Fruit fly (Drosophila melanogaster) whole organism, embryonic: ENCODE measurements around the gene ND-B16.6.

Experiments
- Antp ChIP-seq: fragments of 200-800 bp; sonication (Bioruptor generic); optimal IDR thresholded peaks from 3 replicates; lab custom pipeline; 2016; ENCODE audit warnings: missing biosample characterization, missing genetic modification characterization
- CG10431 ChIP-seq: fragments of 200-800 bp; sonication (Bioruptor generic); optimal IDR thresholded peaks from 3 replicates; lab custom pipeline; 2018; ENCODE audit warnings: missing biosample characterization, mild to moderate bottlenecking, missing genetic modification characterization
- CG10565 ChIP-seq: fragments of 200-800 bp; sonication (Bioruptor generic); optimal IDR thresholded peaks from 3 replicates; lab custom pipeline; 2016; ENCODE audit warnings: missing biosample characterization, mild to moderate bottlenecking, missing genetic modification characterization
- CG11085 ChIP-seq: fragments of 200-800 bp; sonication (Bioruptor generic); IDR thresholded peaks from 2 replicates; pipeline ENCODE4 v1.3.6; 2022; ENCODE audit warnings: missing biosample characterization, missing genetic modification characterization
- CG11560 ChIP-seq: fragments of 200-800 bp; sonication (Bioruptor generic); IDR thresholded peaks from 3 replicates; pipeline ENCODE4 v1.3.6; 2022; ENCODE audit warnings: missing biosample characterization, missing genetic modification characterization
- CG14014 ChIP-seq: fragments of 200-800 bp; sonication (Bioruptor generic); IDR thresholded peaks from 2 replicates; pipeline ENCODE4 v1.3.6; 2022; ENCODE audit warnings: missing biosample characterization, missing genetic modification characterization
- CG14667 ChIP-seq: fragments of 200-800 bp; sonication (Bioruptor generic); IDR thresholded peaks from 2 replicates; pipeline ENCODE4 v1.3.6; 2022; ENCODE audit warnings: missing biosample characterization, missing genetic modification characterization
- CG14710 ChIP-seq: fragments of 200-800 bp; sonication (Bioruptor generic); optimal IDR thresholded peaks from 3 replicates; lab custom pipeline; 2019; ENCODE audit warnings: missing biosample characterization, mild to moderate bottlenecking, missing genetic modification characterization, moderate library complexity
- CG1529 ChIP-seq: fragments of 200-800 bp; sonication (Bioruptor generic); optimal IDR thresholded peaks from 3 replicates; lab custom pipeline; 2018; ENCODE audit warnings: missing biosample characterization, missing genetic modification characterization
- CG15601 ChIP-seq: fragments of 200-800 bp; sonication (Bioruptor generic); optimal IDR thresholded peaks from 3 replicates; lab custom pipeline; 2019; ENCODE audit warnings: missing biosample characterization, mild to moderate bottlenecking, missing genetic modification characterization, moderate library complexity
- CG1603 ChIP-seq: fragments of 200-800 bp; sonication (Bioruptor generic); optimal IDR thresholded peaks from 2 replicates; lab custom pipeline; 2019; ENCODE audit warnings: missing biosample characterization, mild to moderate bottlenecking, missing genetic modification characterization, moderate library complexity
- CG17361 ChIP-seq: fragments of 200-800 bp; sonication (Bioruptor generic); IDR thresholded peaks from 3 replicates; pipeline ENCODE4 v1.3.6; 2022; ENCODE audit warnings: missing biosample characterization, missing genetic modification characterization
- CG17568 ChIP-seq: fragments of 200-800 bp; sonication (Bioruptor generic); optimal IDR thresholded peaks from 2 replicates; lab custom pipeline; 2018; ENCODE audit warnings: missing biosample characterization, mild to moderate bottlenecking, missing genetic modification characterization, moderate library complexity
- CG32532 ChIP-seq: fragments of 200-800 bp; sonication (Bioruptor generic); IDR thresholded peaks from 2 replicates; pipeline ENCODE4 v1.3.6; 2022; ENCODE audit warnings: missing biosample characterization, missing genetic modification characterization
- CG34224 ChIP-seq: fragments of 200-800 bp; sonication (Bioruptor generic); IDR thresholded peaks from 3 replicates; pipeline ENCODE4 v1.3.6; 2022; ENCODE audit warnings: missing biosample characterization, missing genetic modification characterization; ENCODE audit not compliant: partially characterized antibody
- CG8089 ChIP-seq: fragments of 200-800 bp; sonication (Bioruptor generic); optimal IDR thresholded peaks from 3 replicates; lab custom pipeline; 2016; ENCODE audit warnings: missing biosample characterization, missing genetic modification characterization
- CG9215 ChIP-seq: fragments of 200-800 bp; sonication (Bioruptor generic); IDR thresholded peaks from 2 replicates; pipeline ENCODE4 v1.3.6; 2022; ENCODE audit warnings: missing biosample characterization, missing genetic modification characterization
- CG9932 ChIP-seq: fragments of 200-800 bp; sonication (Bioruptor generic); IDR thresholded peaks from 2 replicates; pipeline ENCODE4 v1.3.6; 2022; ENCODE audit warnings: missing biosample characterization, missing genetic modification characterization
- Dek ChIP-seq: fragments of 200-800 bp; sonication (Bioruptor generic); optimal IDR thresholded peaks from 3 replicates; lab custom pipeline; 2019; ENCODE audit warnings: missing biosample characterization, mild to moderate bottlenecking, missing genetic modification characterization, moderate library complexity
- Dip3 ChIP-seq: fragments of 200-800 bp; sonication (Bioruptor generic); optimal IDR thresholded peaks from 3 replicates; lab custom pipeline; 2016; ENCODE audit warnings: missing biosample characterization, missing genetic modification characterization
- Elba2 ChIP-seq: fragments of 200-800 bp; sonication (Bioruptor generic); optimal IDR thresholded peaks from 3 replicates; lab custom pipeline; 2016; ENCODE audit warnings: missing biosample characterization, missing genetic modification characterization
- Fer2 ChIP-seq: fragments of 200-800 bp; sonication (Bioruptor generic); optimal IDR thresholded peaks from 2 replicates; lab custom pipeline; 2018; ENCODE audit warnings: missing biosample characterization, mild to moderate bottlenecking, missing genetic modification characterization, moderate library complexity
- H2.0 ChIP-seq: fragments of 200-800 bp; sonication (Bioruptor generic); IDR thresholded peaks from 2 replicates; pipeline ENCODE4 v1.3.6; 2022; ENCODE audit warnings: missing biosample characterization, missing genetic modification characterization
- HLHmδ ChIP-seq: fragments of 200-800 bp; sonication (Bioruptor generic); optimal IDR thresholded peaks from 2 replicates; lab custom pipeline; 2018; ENCODE audit warnings: missing biosample characterization, mild to moderate bottlenecking, missing genetic modification characterization, moderate library complexity
- Oli ChIP-seq: fragments of 200-800 bp; sonication (Bioruptor generic); optimal IDR thresholded peaks from 2 replicates; lab custom pipeline; 2018; ENCODE audit warnings: missing biosample characterization, mild to moderate bottlenecking, missing genetic modification characterization, moderate library complexity
- Pdp1 ChIP-seq, 2 experiments: fragments of 200-800 bp; sonication (Bioruptor generic); optimal IDR thresholded peaks; 3 replicates each; lab custom pipeline; 2016; ENCODE audit warnings: missing biosample characterization in 2 of 2, missing genetic modification characterization in 2 of 2, mild to moderate bottlenecking in 1 of 2, moderate library complexity in 1 of 2
- Side ChIP-seq: fragments of 200-800 bp; sonication (Bioruptor generic); optimal IDR thresholded peaks from 2 replicates; lab custom pipeline; 2016; ENCODE audit warnings: missing biosample characterization, missing genetic modification characterization
- Spps ChIP-seq: fragments of 200-800 bp; sonication (Bioruptor generic); optimal IDR thresholded peaks from 2 replicates; lab custom pipeline; 2018; ENCODE audit warnings: missing biosample characterization, mild to moderate bottlenecking, missing genetic modification characterization
- Stat92E ChIP-seq, 3 experiments: fragments of >200 bp in 2 of 3; fragments of 200-800 bp in 1 of 3; sonication (Bioruptor generic) in 1 of 3; optimal IDR thresholded peaks; 2 replicates each; lab custom pipeline; 2017 to 2019; ENCODE audit warnings: missing biosample characterization in 3 of 3, missing genetic modification characterization in 3 of 3, mild to moderate bottlenecking in 1 of 3, moderate library complexity in 1 of 3
- Xbp1 ChIP-seq: fragments of 200-800 bp; sonication (Bioruptor generic); optimal IDR thresholded peaks from 3 replicates; lab custom pipeline; 2016; ENCODE audit warnings: missing biosample characterization, mild to moderate bottlenecking, missing genetic modification characterization
- ase ChIP-seq: fragments of 200-800 bp; sonication (Bioruptor generic); IDR thresholded peaks from 3 replicates; pipeline ENCODE4 v1.3.6; 2022; ENCODE audit warnings: missing biosample characterization, missing genetic modification characterization
- bigmax ChIP-seq: fragments of 200-800 bp; sonication (Bioruptor generic); optimal IDR thresholded peaks from 2 replicates; lab custom pipeline; 2018; ENCODE audit warnings: missing biosample characterization, mild to moderate bottlenecking, missing genetic modification characterization
- bowl ChIP-seq: fragments of 200-800 bp; sonication (Bioruptor generic); IDR thresholded peaks from 2 replicates; pipeline ENCODE4 v1.3.6; 2022; ENCODE audit warnings: missing biosample characterization, missing genetic modification characterization
- cas ChIP-seq: fragments of 200-800 bp; sonication (Bioruptor generic); IDR thresholded peaks from 2 replicates; pipeline ENCODE4 v1.3.6; 2022; ENCODE audit warnings: missing biosample characterization, missing genetic modification characterization
- chm ChIP-seq: fragments of 200-800 bp; sonication (Bioruptor generic); IDR thresholded peaks from 2 replicates; pipeline ENCODE4 v1.3.6; 2022; ENCODE audit warnings: missing biosample characterization, missing genetic modification characterization
- croc ChIP-seq: fragments of 200-800 bp; sonication (Bioruptor generic); conservative IDR thresholded peaks from 3 replicates; pipeline ENCODE4 v1.3.6; 2022; ENCODE audit warnings: missing biosample characterization, missing genetic modification characterization
- en ChIP-seq: fragments of 200-800 bp; sonication (Bioruptor generic); optimal IDR thresholded peaks from 2 replicates; lab custom pipeline; 2016; ENCODE audit warnings: missing biosample characterization, missing genetic modification characterization
- fd96Cb ChIP-seq: fragments of 200-800 bp; sonication (Bioruptor generic); optimal IDR thresholded peaks from 2 replicates; lab custom pipeline; 2018; ENCODE audit warnings: missing biosample characterization, mild to moderate bottlenecking, missing genetic modification characterization, moderate library complexity
- grn ChIP-seq: fragments of 200-800 bp; sonication (Bioruptor generic); optimal IDR thresholded peaks from 3 replicates; lab custom pipeline; 2017; ENCODE audit warnings: missing biosample characterization, missing genetic modification characterization
- ken ChIP-seq: fragments of 200-800 bp; sonication (Bioruptor generic); IDR thresholded peaks from 3 replicates; pipeline ENCODE4 v1.3.6; 2022; ENCODE audit warnings: missing biosample characterization, missing genetic modification characterization
- klu ChIP-seq: fragments of 200-800 bp; sonication (Bioruptor generic); IDR thresholded peaks from 2 replicates; pipeline ENCODE4 v1.3.6; 2022; ENCODE audit warnings: missing biosample characterization, missing genetic modification characterization
- lmd ChIP-seq: fragments of 200-800 bp; sonication (Bioruptor generic); IDR thresholded peaks from 2 replicates; pipeline ENCODE4 v1.3.6; 2022; ENCODE audit warnings: missing biosample characterization, missing genetic modification characterization
- mam ChIP-seq: fragments of 200-800 bp; sonication (Bioruptor generic); optimal IDR thresholded peaks from 3 replicates; lab custom pipeline; 2016; ENCODE audit warnings: missing biosample characterization, missing genetic modification characterization
- pros ChIP-seq: fragments of 200-800 bp; sonication (Bioruptor generic); optimal IDR thresholded peaks from 3 replicates; lab custom pipeline; 2019; ENCODE audit warnings: missing biosample characterization, mild to moderate bottlenecking, missing genetic modification characterization, moderate library complexity
- sd ChIP-seq: fragments of 200-800 bp; sonication (Bioruptor generic); optimal IDR thresholded peaks from 3 replicates; lab custom pipeline; 2018; ENCODE audit warnings: missing biosample characterization, mild to moderate bottlenecking, missing genetic modification characterization, moderate library complexity
- sisA ChIP-seq: fragments of 200-800 bp; sonication (Bioruptor generic); IDR thresholded peaks from 2 replicates; pipeline ENCODE4 v1.3.6; 2022; ENCODE audit warnings: missing biosample characterization, missing genetic modification characterization
- sr ChIP-seq: fragments of 200-800 bp; sonication (Bioruptor generic); IDR thresholded peaks from 3 replicates; pipeline ENCODE4 v1.3.6; 2022; ENCODE audit warnings: missing biosample characterization, missing genetic modification characterization
- stc ChIP-seq: fragments of 200-800 bp; sonication (Bioruptor generic); IDR thresholded peaks from 2 replicates; pipeline ENCODE4 v1.3.6; 2022; ENCODE audit warnings: missing biosample characterization, missing genetic modification characterization
- tna ChIP-seq: fragments of 200-800 bp; sonication (Bioruptor generic); IDR thresholded peaks from 2 replicates; pipeline ENCODE4 v1.3.6; 2022; ENCODE audit warnings: missing biosample characterization, missing genetic modification characterization; ENCODE audit not compliant: partially characterized antibody
- trem ChIP-seq: fragments of 200-800 bp; optimal IDR thresholded peaks from 3 replicates; lab custom pipeline; 2019; ENCODE audit warnings: missing biosample characterization, mild to moderate bottlenecking, missing genetic modification characterization, moderate library complexity
- twi ChIP-seq: fragments of 200-800 bp; optimal IDR thresholded peaks from 2 replicates; lab custom pipeline; 2019; ENCODE audit warnings: missing biosample characterization, mild to moderate bottlenecking, missing genetic modification characterization, moderate library complexity

ND-B16.6 gene

DNA sequence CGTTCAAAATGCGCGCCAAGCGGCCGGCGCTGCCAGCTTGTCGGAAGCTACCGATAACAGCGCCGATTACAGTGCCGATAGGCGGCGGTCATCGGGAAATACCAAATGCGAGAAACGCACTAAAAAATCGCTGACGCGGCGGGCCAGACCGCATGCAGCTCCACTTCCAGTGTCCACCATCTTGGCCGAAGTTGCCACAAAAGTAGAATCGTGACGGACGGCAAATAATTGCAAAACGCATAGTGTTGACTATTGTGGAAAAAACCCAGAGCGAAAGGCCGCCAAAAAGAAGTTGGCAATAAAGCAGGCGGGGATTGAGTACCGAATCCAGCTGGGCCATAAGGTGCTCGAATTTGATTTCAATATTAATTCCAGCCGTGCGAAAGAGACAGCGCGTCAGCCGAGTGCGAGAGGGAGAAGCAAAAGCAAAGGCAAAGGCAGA, 3.3 kb downstream of the ND-B16.6 start, which contains the start of gene CG3847 (continued):
- peak; percentile 18 for TF ChIP-seq CG8089 (GFP tag; lab: Kevin White, UChicago)
- TF ChIP-seq Dek (tag; lab: Kevin White, UChicago), result peak; percentile 16
- peak; percentile 44 for TF ChIP-seq Antp
- no peak for TF ChIP-seq pros (GFP tag; lab: Kevin White, UChicago)
- TF ChIP-seq trem, result peak; percentile 83
- TF ChIP-seq Xbp1 (GFP tag; lab: Kevin White, UChicago), result peak; percentile 48
- no peak for TF ChIP-seq Fer2
- no peak for TF ChIP-seq lmd (GFP tag; lab: Robert Waterston, UW)
- TF ChIP-seq CG34224 (GFP tag; lab: Robert Waterston, UW), result peak; percentile 43; the same call in 1 of the 3 replicates
- peak; percentile 55; the same call in 2 of the 3 replicates for TF ChIP-seq CG17361
- peak; percentile 28 for TF ChIP-seq CG10431 (GFP tag; lab: Kevin White, UChicago)
- TF ChIP-seq CG1603, result peak; percentile 85
- no peak for TF ChIP-seq cas (GFP tag; lab: Robert Waterston, UW)
- no peak for TF ChIP-seq Oli (tag; lab: Kevin White, UChicago)
- no peak for TF ChIP-seq bowl (GFP tag; lab: Robert Waterston, UW)
- no peak for TF ChIP-seq CG17568 (GFP tag; lab: Kevin White, UChicago)
- peak; percentile 37 for TF ChIP-seq twi (tag; lab: Kevin White, UChicago)
- peak; percentile 46 for TF ChIP-seq CG15601 (tag; lab: Kevin White, UChicago)
- TF ChIP-seq Stat92E (GFP tag; optimal IDR thresholded peaks at IDR 0.05; lab: Kevin White, UChicago), result peak in 1 of 3 experiments; percentile 37
- peak; percentile 34 for TF ChIP-seq Dip3
- no peak for TF ChIP-seq grn (GFP tag; lab: Kevin White, UChicago)
- no peak for TF ChIP-seq CG11085 (GFP tag; lab: Robert Waterston, UW)
- TF ChIP-seq sr (GFP tag; lab: Robert Waterston, UW), result no peak
- TF ChIP-seq tna (GFP tag; lab: Robert Waterston, UW), result no peak
- peak; percentile 44 for TF ChIP-seq CG32532 (GFP tag; lab: Robert Waterston, UW)
- TF ChIP-seq sd, result peak; percentile 39
- no peak for TF ChIP-seq Side
- peak; percentile 63 for TF ChIP-seq CG9932
- no peak for TF ChIP-seq Spps (tag; lab: Kevin White, UChicago)
- no peak for TF ChIP-seq bigmax (GFP tag; lab: Kevin White, UChicago)
- no peak for TF ChIP-seq CG9215 (GFP tag; lab: Robert Waterston, UW)
- TF ChIP-seq CG1529 (GFP tag; lab: Kevin White, UChicago), result no peak
- no peak for TF ChIP-seq CG11560 (tag; lab: Robert Waterston, UW)
- TF ChIP-seq en (GFP tag; lab: Kevin White, UChicago), result no peak
- no peak for TF ChIP-seq CG14667
- peak; percentile 92 for TF ChIP-seq CG14710
- peak; percentile 64 for TF ChIP-seq Elba2
- no peak for TF ChIP-seq sisA (GFP tag; lab: Robert Waterston, UW)
- TF ChIP-seq ase (GFP tag; lab: Robert Waterston, UW), result no peak
- peak; percentile 34; the same call in 1 of the 2 replicates for TF ChIP-seq H2.0
- no peak for TF ChIP-seq HLHmδ
- TF ChIP-seq CG14014 (GFP tag; lab: Robert Waterston, UW), result 0 out of 2 replicates have a peak, but pooled peaks have one; percentile 9
- peak; percentile 64; the same call in 1 of the 2 replicates for TF ChIP-seq chm
- peak; percentile 48 for TF ChIP-seq mam (GFP tag; lab: Kevin White, UChicago)
- no peak for TF ChIP-seq croc
- TF ChIP-seq Pdp1 (GFP tag; optimal IDR thresholded peaks at IDR 0.05; lab: Kevin White, UChicago), result peak; percentile 44 to 69
- 0 out of 3 replicates have a peak, but pooled peaks have one; percentile 50 for TF ChIP-seq ken
- no peak for TF ChIP-seq CG10565
- no peak for TF ChIP-seq fd96Cb (tag; lab: Kevin White, UChicago)
- TF ChIP-seq stc (GFP tag; lab: Robert Waterston, UW), result no peak
- TF ChIP-seq klu, result no peak
